Fruit fly (Drosophila melanogaster): ENCODE results near the gene CG5592.

DNA sequence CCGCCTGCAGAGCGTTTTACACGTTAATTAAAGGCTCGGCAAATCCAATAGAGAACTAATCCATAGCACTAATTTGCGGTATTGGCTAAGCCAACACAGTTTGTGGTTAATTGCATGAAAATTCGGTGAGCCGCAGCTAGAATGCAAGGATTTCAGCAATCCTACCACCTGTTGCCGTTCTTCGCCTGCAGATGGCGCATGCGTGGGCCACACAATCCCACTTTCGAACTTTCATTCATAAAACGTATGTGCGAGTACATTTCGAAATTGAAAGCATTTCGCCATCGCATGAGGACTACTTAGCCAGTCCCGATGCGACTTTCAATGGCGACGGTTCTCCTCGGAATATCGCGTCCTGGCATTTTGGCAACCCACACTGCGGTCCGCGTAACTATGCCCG lies 9.6 kb downstream of the CG5592 start, which contains the start of gene CG13288:
- TF ChIP-seq CG8478 (optimal IDR thresholded peaks at IDR 0.05) (no peak), usp (GFP tag; optimal IDR thresholded peaks at IDR 0.05) (no peak), Dll (optimal IDR thresholded peaks at IDR 0.05) (no peak)
